Worm (Caenorhabditis elegans) whole organism, L3 larva: ENCODE results near the gene Y40C5A.4.

Source experiments
- R02D3.7 ChIP-seq: fragments of 150-350 bp; optimal IDR thresholded peaks from 2 replicates; lab custom pipeline; 2014; ENCODE audit warnings: missing biosample characterization, missing genetic modification characterization
- ceh-28 ChIP-seq: fragments of 150-350 bp; optimal IDR thresholded peaks from 2 replicates; lab custom pipeline; 2014; ENCODE audit warnings: missing biosample characterization, missing genetic modification reagents, missing genetic modification characterization
- ceh-82 ChIP-seq: fragments of 150-350 bp; optimal IDR thresholded peaks from 2 replicates; lab custom pipeline; 2014; ENCODE audit warnings: missing biosample characterization, missing genetic modification characterization
- fos-1 ChIP-seq: fragments of 150-350 bp; optimal IDR thresholded peaks from 2 replicates; lab custom pipeline; 2014; ENCODE audit warnings: missing biosample characterization, missing genetic modification characterization
- jun-1 ChIP-seq: fragments of 150-350 bp; optimal IDR thresholded peaks from 2 replicates; lab custom pipeline; 2014; ENCODE audit warnings: missing biosample characterization, missing genetic modification reagents, missing genetic modification characterization
- nhr-28 ChIP-seq: fragments of 150-350 bp; optimal IDR thresholded peaks from 2 replicates; lab custom pipeline; 2014; ENCODE audit warnings: missing biosample characterization, missing genetic modification characterization
- nhr-43 ChIP-seq: sonication (generic microtip); optimal IDR thresholded peaks from 2 replicates; lab custom pipeline; 2016; ENCODE audit warnings: mild to moderate bottlenecking, missing genetic modification characterization, missing compliant biosample characterization; ENCODE audit not compliant: poor library complexity, severe bottlenecking
- nhr-77 ChIP-seq: fragments of 150-350 bp; optimal IDR thresholded peaks from 2 replicates; lab custom pipeline; 2014; ENCODE audit warnings: missing biosample characterization, missing genetic modification characterization
- pha-4 ChIP-seq: fragments of 150-350 bp; optimal IDR thresholded peaks from 2 replicates; lab custom pipeline; 2014; ENCODE audit warnings: missing biosample characterization, missing genetic modification reagents, missing genetic modification characterization
- tbx-2 ChIP-seq: sonication (generic microtip); optimal IDR thresholded peaks from 2 replicates; lab custom pipeline; 2016; ENCODE audit warnings: mild to moderate bottlenecking, missing genetic modification characterization, missing compliant biosample characterization
- unc-62 ChIP-seq: fragments of 150-350 bp; sonication (generic microtip); optimal IDR thresholded peaks from 4 replicates; lab custom pipeline; 2014; ENCODE audit warnings: missing biosample characterization, missing genetic modification reagents, missing genetic modification characterization
- zag-1 ChIP-seq: fragments of 150-350 bp; optimal IDR thresholded peaks from 2 replicates; lab custom pipeline; 2014; ENCODE audit warnings: missing biosample characterization, missing genetic modification characterization

DNA sequence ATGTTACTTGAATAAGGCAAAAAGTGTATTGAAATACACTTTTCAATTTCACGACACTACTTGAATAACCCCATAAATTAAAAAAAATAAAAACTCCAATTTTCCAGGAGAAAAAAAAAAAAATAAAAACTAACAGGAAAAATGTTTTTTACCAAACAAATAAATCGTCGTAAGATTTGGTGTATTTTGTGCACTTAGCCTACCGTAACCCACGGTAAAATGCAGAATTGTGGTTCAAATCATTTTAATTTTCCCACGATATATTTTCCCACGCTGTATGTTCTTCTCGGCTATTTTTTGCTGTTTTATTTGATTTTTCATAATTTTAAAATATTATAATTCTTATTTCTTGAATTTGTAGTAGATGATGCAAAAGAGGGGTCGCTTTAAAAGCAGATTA is 24.8 kb upstream of the Y40C5A.4 start:
- no peak for TF ChIP-seq zag-1
- no peak for TF ChIP-seq nhr-28 (tag; lab: Kevin White, UChicago)
- no peak for TF ChIP-seq fos-1 (tag; lab: Kevin White, UChicago)
- no peak for TF ChIP-seq tbx-2
- TF ChIP-seq jun-1 (tag; lab: Kevin White, UChicago), result no peak
- no peak for TF ChIP-seq nhr-77
- TF ChIP-seq ceh-82 (tag; lab: Kevin White, UChicago), result no peak
- TF ChIP-seq pha-4 (tag; lab: Kevin White, UChicago), result no peak
- no peak for TF ChIP-seq R02D3.7 (tag; lab: Kevin White, UChicago)
- no peak for TF ChIP-seq unc-62 (GFP tag; lab: Kevin White, UChicago)
- TF ChIP-seq ceh-28 (tag; lab: Kevin White, UChicago), result no peak
- no peak for TF ChIP-seq nhr-43 (tag; lab: Kevin White, UChicago)
